Worm (Caenorhabditis elegans) whole organism, L2 larva: ENCODE data around the gene R144.11.

Experiments
- ZK546.5 ChIP-seq: sonication (generic microtip); optimal IDR thresholded peaks from 2 replicates; lab custom pipeline; 2017; ENCODE audit warnings: missing biosample characterization, missing genetic modification characterization
- ceh-16 ChIP-seq: fragments of 150-350 bp; optimal IDR thresholded peaks from 2 replicates; lab custom pipeline; 2014; ENCODE audit warnings: missing biosample characterization, missing genetic modification characterization
- fos-1 ChIP-seq: fragments of 150-350 bp; optimal IDR thresholded peaks from 2 replicates; lab custom pipeline; 2014; ENCODE audit warnings: missing biosample characterization, missing genetic modification characterization
- lin-13 ChIP-seq: fragments of 150-350 bp; optimal IDR thresholded peaks from 2 replicates; lab custom pipeline; 2014; ENCODE audit warnings: missing biosample characterization, missing genetic modification reagents, missing genetic modification characterization
- nhr-12 ChIP-seq: fragments of 150-350 bp; optimal IDR thresholded peaks from 2 replicates; lab custom pipeline; 2014; ENCODE audit warnings: missing biosample characterization, missing genetic modification characterization
- nhr-237 ChIP-seq: fragments of 150-350 bp; optimal IDR thresholded peaks from 2 replicates; lab custom pipeline; 2014; ENCODE audit warnings: missing biosample characterization, missing genetic modification characterization
- sma-9 ChIP-seq, 2 experiments: fragments of 150-350 bp in 1 of 2; sonication (generic microtip) in 1 of 2; optimal IDR thresholded peaks; 2 replicates each; lab custom pipeline; 2014 to 2016; ENCODE audit warnings: missing genetic modification characterization in 2 of 2, mild to moderate bottlenecking in 1 of 2, missing biosample characterization in 1 of 2, missing compliant biosample characterization in 1 of 2, missing genetic modification reagents in 1 of 2, moderate library complexity in 1 of 2
- snpc-4 ChIP-seq: fragments of 150-350 bp; optimal IDR thresholded peaks from 2 replicates; lab custom pipeline; 2014; ENCODE audit warnings: missing biosample characterization, missing genetic modification characterization
- zag-1 ChIP-seq: fragments of 150-350 bp; optimal IDR thresholded peaks from 2 replicates; lab custom pipeline; 2014; ENCODE audit warnings: missing biosample characterization, missing genetic modification characterization
- ztf-11 ChIP-seq: sonication (generic microtip); optimal IDR thresholded peaks from 2 replicates; lab custom pipeline; 2017; ENCODE audit warnings: missing biosample characterization, missing genetic modification characterization

ce11 chrIII:5010723-5011122, 2.1 kb upstream of the R144.11 start:
- no peak for TF ChIP-seq zag-1 (tag; lab: Kevin White, UChicago)
- TF ChIP-seq nhr-237 (tag; lab: Kevin White, UChicago): no peak
- no peak for TF ChIP-seq lin-13
- no peak for TF ChIP-seq fos-1 (tag; lab: Kevin White, UChicago)
- no peak for TF ChIP-seq ztf-11 (tag; lab: Kevin White, UChicago)
- TF ChIP-seq ZK546.5: no peak
- no peak for TF ChIP-seq sma-9 (GFP tag; optimal IDR thresholded peaks at IDR 0.05; lab: Kevin White, UChicago)
- TF ChIP-seq sma-9 (tag; optimal IDR thresholded peaks at IDR 0.05; lab: Kevin White, UChicago): no peak
- TF ChIP-seq ceh-16 (tag; lab: Kevin White, UChicago): no peak
- TF ChIP-seq snpc-4: no peak
- TF ChIP-seq nhr-12 (tag; lab: Kevin White, UChicago): no peak
